Worm (Caenorhabditis elegans) whole organism, midembryonic: ENCODE results near the gene Y39A1A.27.

Source experiments
- T22C8.4 ChIP-seq: fragments of 200-800 bp; sonication (Bioruptor generic); IDR thresholded peaks from 2 replicates; pipeline ENCODE4 v1.3.6; 2022; ENCODE audit warnings: missing genetic modification characterization, missing compliant biosample characterization
- cog-1 ChIP-seq: sonication (generic microtip); optimal IDR thresholded peaks from 2 replicates; lab custom pipeline; 2016; ENCODE audit warnings: missing genetic modification characterization, missing compliant biosample characterization
- flt-1 ChIP-seq: fragments of 200-800 bp; sonication (Bioruptor generic); IDR thresholded peaks from 2 replicates; pipeline ENCODE4 v1.3.6; 2022; ENCODE audit warnings: missing genetic modification characterization, missing compliant biosample characterization
- klf-2 ChIP-seq: fragments of 200-800 bp; sonication (Bioruptor generic); conservative IDR thresholded peaks from 2 replicates; pipeline ENCODE4 v1.3.6; 2022; ENCODE audit warnings: missing genetic modification reagents, missing genetic modification characterization, missing compliant biosample characterization
- med-1 ChIP-seq: sonication (generic microtip); optimal IDR thresholded peaks from 2 replicates; lab custom pipeline; 2017; ENCODE audit warnings: missing genetic modification characterization, mild to moderate bottlenecking, missing compliant biosample characterization, antibody characterized with exemption, missing genetic modification reagents; ENCODE audit not compliant: insufficient read depth
- ref-1 ChIP-seq: fragments of 200-800 bp; sonication (Bioruptor generic); conservative IDR thresholded peaks from 2 replicates; pipeline ENCODE4 v1.3.6; 2022; ENCODE audit warnings: missing genetic modification reagents, missing genetic modification characterization, missing compliant biosample characterization
- tab-1 ChIP-seq: fragments of 200-800 bp; sonication (Bioruptor generic); IDR thresholded peaks from 2 replicates; pipeline ENCODE4 v1.3.6; 2022; ENCODE audit warnings: missing genetic modification characterization, missing compliant biosample characterization
- ztf-23 ChIP-seq: fragments of 200-800 bp; sonication (Bioruptor generic); IDR thresholded peaks from 2 replicates; pipeline ENCODE4 v1.3.6; 2022; ENCODE audit warnings: missing genetic modification reagents, missing genetic modification characterization, missing compliant biosample characterization
- ztf-29 ChIP-seq: fragments of 200-800 bp; sonication (Bioruptor generic); IDR thresholded peaks from 2 replicates; pipeline ENCODE4 v1.3.6; 2022; ENCODE audit warnings: missing genetic modification reagents, missing genetic modification characterization, missing compliant biosample characterization

The Y39A1A.27 gene

ce11 chrIII:10631870-10632509 lies 6.8 kb upstream of the Y39A1A.27 start:
- TF ChIP-seq cog-1 = no peak
- TF ChIP-seq ref-1 (GFP tag; lab: Robert Waterston, UW) = no peak
- no peak for TF ChIP-seq T22C8.4 (GFP tag; lab: Robert Waterston, UW)
- TF ChIP-seq med-1 (GFP tag; lab: Kevin White, UChicago) = no peak
- TF ChIP-seq ztf-29 (GFP tag; lab: Robert Waterston, UW) = no peak
- TF ChIP-seq ztf-23 = no peak
- no peak for TF ChIP-seq flt-1 (GFP tag; lab: Robert Waterston, UW)
- TF ChIP-seq klf-2 (GFP tag; lab: Robert Waterston, UW) = no peak
- TF ChIP-seq tab-1 (GFP tag; lab: Robert Waterston, UW) = no peak

- TF ChIP-seq med-1 (GFP tag; lab: Kevin White, UChicago) (no peak), ztf-29 (GFP tag; lab: Robert Waterston, UW) (no peak), cog-1 (no peak), T22C8.4 (GFP tag; lab: Robert Waterston, UW) (no peak), ref-1 (GFP tag; lab: Robert Waterston, UW) (no peak), flt-1 (GFP tag; lab: Robert Waterston, UW) (no peak), klf-2 (GFP tag; lab: Robert Waterston, UW) (no peak), tab-1 (GFP tag; lab: Robert Waterston, UW) (no peak), ztf-23 (no peak)
Observed at ce11 chrIII:10632590-10633402, 6.0 kb upstream of the Y39A1A.27 start, which contains the start of gene Y39A1A.10. TSS of gene Y39A1A.10 (plus strand) at chrIII:10632728.

ce11 chrIII:10633403-10633674 lies 5.4 kb upstream of the Y39A1A.27 start, which contains the start of gene Y39A1A.9:
TSS of gene Y39A1A.9 (minus strand) at chrIII:10633501.
- TF ChIP-seq ztf-29 (GFP tag; lab: Robert Waterston, UW) = no peak
- TF ChIP-seq cog-1 = no peak
- no peak for TF ChIP-seq klf-2 (GFP tag; lab: Robert Waterston, UW)
- TF ChIP-seq ztf-23 = no peak

ce11 chrIII:10634034-10634433 lies 4.7 kb upstream of the Y39A1A.27 start:
- TF ChIP-seq cog-1 = peak; percentile 19
- no peak for TF ChIP-seq med-1 (GFP tag; lab: Kevin White, UChicago)
- TF ChIP-seq flt-1 (GFP tag; lab: Robert Waterston, UW) = peak; percentile 83
- no peak for TF ChIP-seq ref-1 (GFP tag; lab: Robert Waterston, UW)
- 0 out of 2 replicates have a peak, but pooled peaks have one; percentile 60 for TF ChIP-seq ztf-23
- TF ChIP-seq klf-2 (GFP tag; lab: Robert Waterston, UW) = peak; percentile 30; the same call in 1 of the 2 replicates
- TF ChIP-seq T22C8.4 (GFP tag; lab: Robert Waterston, UW) = no peak
- TF ChIP-seq ztf-29 (GFP tag; lab: Robert Waterston, UW) = no peak
- no peak for TF ChIP-seq tab-1 (GFP tag; lab: Robert Waterston, UW)

- TF ChIP-seq ztf-23 (no peak), cog-1 (no peak), flt-1 (GFP tag; lab: Robert Waterston, UW) (no peak), T22C8.4 (GFP tag; lab: Robert Waterston, UW) (no peak), ref-1 (GFP tag; lab: Robert Waterston, UW) (no peak), med-1 (GFP tag; lab: Kevin White, UChicago) (no peak)
Observed at ce11 chrIII:10634576-10634975, 4.2 kb upstream of the Y39A1A.27 start.

- no peak for TF ChIP-seq ref-1 (GFP tag; lab: Robert Waterston, UW)
- TF ChIP-seq T22C8.4 (GFP tag; lab: Robert Waterston, UW) = no peak
- no peak for TF ChIP-seq cog-1
- TF ChIP-seq tab-1 (GFP tag; lab: Robert Waterston, UW) = no peak
- TF ChIP-seq med-1 (GFP tag; lab: Kevin White, UChicago) = no peak
- no peak for TF ChIP-seq ztf-23
- TF ChIP-seq flt-1 (GFP tag; lab: Robert Waterston, UW) = no peak
- TF ChIP-seq ztf-29 (GFP tag; lab: Robert Waterston, UW) = no peak
- TF ChIP-seq klf-2 (GFP tag; lab: Robert Waterston, UW) = no peak
Observed at ce11 chrIII:10636493-10637031, 2.2 kb upstream of the Y39A1A.27 start.

ce11 chrIII:10637933-10638332 lies 838 bp upstream of the Y39A1A.27 start:
- no peak for TF ChIP-seq cog-1
- TF ChIP-seq ztf-29 (GFP tag; lab: Robert Waterston, UW) = no peak

ce11 chrIII:10642781-10643180 lies 4.0 kb downstream of the Y39A1A.27 start, which contains the start of the genes dhs-11 and orc-1:
TSS of gene dhs-11 (minus strand) at chrIII:10642865.
TSS of gene orc-1 (plus strand) at chrIII:10643129.
- no peak for TF ChIP-seq ztf-29 (GFP tag; lab: Robert Waterston, UW)
- TF ChIP-seq med-1 (GFP tag; lab: Kevin White, UChicago) = no peak
- no peak for TF ChIP-seq cog-1
- TF ChIP-seq T22C8.4 (GFP tag; lab: Robert Waterston, UW) = no peak
- no peak for TF ChIP-seq klf-2 (GFP tag; lab: Robert Waterston, UW)

- TF ChIP-seq cog-1 (no peak), tab-1 (GFP tag; lab: Robert Waterston, UW) (no peak), klf-2 (GFP tag; lab: Robert Waterston, UW) (no peak), ref-1 (GFP tag; lab: Robert Waterston, UW) (no peak), med-1 (GFP tag; lab: Kevin White, UChicago) (no peak), ztf-29 (GFP tag; lab: Robert Waterston, UW) (no peak), flt-1 (GFP tag; lab: Robert Waterston, UW) (no peak), T22C8.4 (GFP tag; lab: Robert Waterston, UW) (no peak), ztf-23 (no peak)
Observed at ce11 chrIII:10646094-10646493, 7.3 kb downstream of the Y39A1A.27 start, which contains the start of gene orc-4. TSS of gene orc-4 (plus strand) at chrIII:10646170.
